Worm (Caenorhabditis elegans) whole organism, L2 larva: Measurements from ENCODE around the gene F21G4.6.

Experiments
- C34F6.9 ChIP-seq: fragments of 150-350 bp; optimal IDR thresholded peaks from 2 replicates; lab custom pipeline; 2014; ENCODE audit warnings: missing biosample characterization, missing genetic modification characterization
- F13H6.1 ChIP-seq: sonication (generic microtip); optimal IDR thresholded peaks from 2 replicates; lab custom pipeline; 2016; ENCODE audit warnings: missing genetic modification characterization, missing compliant biosample characterization
- R02D3.7 ChIP-seq: fragments of 150-350 bp; optimal IDR thresholded peaks from 2 replicates; lab custom pipeline; 2014; ENCODE audit warnings: missing biosample characterization, missing genetic modification characterization
- Y55F3AM.14 ChIP-seq: fragments of 200-800 bp; sonication (Bioruptor generic); optimal IDR thresholded peaks from 2 replicates; lab custom pipeline; 2018; ENCODE audit warnings: mild to moderate bottlenecking, missing genetic modification characterization, missing compliant biosample characterization
- ZK546.5 ChIP-seq: sonication (generic microtip); optimal IDR thresholded peaks from 2 replicates; lab custom pipeline; 2017; ENCODE audit warnings: missing biosample characterization, missing genetic modification characterization
- alr-1 ChIP-seq: fragments of 150-350 bp; optimal IDR thresholded peaks from 2 replicates; lab custom pipeline; 2014; ENCODE audit warnings: missing biosample characterization, missing genetic modification characterization
- aly-2 ChIP-seq: fragments of 150-350 bp; optimal IDR thresholded peaks from 2 replicates; lab custom pipeline; 2014; ENCODE audit warnings: missing biosample characterization, missing genetic modification characterization
- ama-1 ChIP-seq: fragments of 150-350 bp; optimal IDR thresholded peaks from 2 replicates; lab custom pipeline; 2018; ENCODE audit warnings: inconsistent platforms
- blmp-1 ChIP-seq: sonication (generic microtip); optimal IDR thresholded peaks from 2 replicates; lab custom pipeline; 2017; ENCODE audit warnings: missing genetic modification characterization, mild to moderate bottlenecking, missing compliant biosample characterization, antibody characterized with exemption, moderate library complexity; ENCODE audit not compliant: insufficient read depth
- ceh-16 ChIP-seq: fragments of 150-350 bp; optimal IDR thresholded peaks from 2 replicates; lab custom pipeline; 2014; ENCODE audit warnings: missing biosample characterization, missing genetic modification characterization
- ceh-82 ChIP-seq: fragments of 150-350 bp; optimal IDR thresholded peaks from 2 replicates; lab custom pipeline; 2014; ENCODE audit warnings: missing biosample characterization, missing genetic modification characterization
- crh-2 ChIP-seq: sonication (generic microtip); optimal IDR thresholded peaks from 2 replicates; lab custom pipeline; 2017; ENCODE audit warnings: missing biosample characterization, missing genetic modification characterization
- dmd-4 ChIP-seq: sonication (generic microtip); optimal IDR thresholded peaks from 2 replicates; lab custom pipeline; 2017; ENCODE audit warnings: missing biosample characterization, missing genetic modification characterization
- egl-27 ChIP-seq: sonication (generic microtip); optimal IDR thresholded peaks from 3 replicates; lab custom pipeline; 2017; ENCODE audit warnings: missing biosample characterization, missing genetic modification reagents, missing genetic modification characterization
- elt-1 ChIP-seq: fragments of 150-350 bp; optimal IDR thresholded peaks from 2 replicates; lab custom pipeline; 2014; ENCODE audit warnings: missing biosample characterization, missing genetic modification characterization
- elt-3 ChIP-seq: sonication (generic microtip); optimal IDR thresholded peaks from 2 replicates; lab custom pipeline; 2017; ENCODE audit warnings: missing biosample characterization, missing genetic modification characterization
- fos-1 ChIP-seq: fragments of 150-350 bp; optimal IDR thresholded peaks from 2 replicates; lab custom pipeline; 2014; ENCODE audit warnings: missing biosample characterization, missing genetic modification characterization
- gmeb-1 ChIP-seq: fragments of 150-350 bp; optimal IDR thresholded peaks from 2 replicates; lab custom pipeline; 2014; ENCODE audit warnings: missing biosample characterization, missing genetic modification characterization
- lin-11 ChIP-seq: fragments of 150-350 bp; sonication (generic microtip); optimal IDR thresholded peaks from 2 replicates; lab custom pipeline; 2014; ENCODE audit warnings: missing biosample characterization, missing genetic modification characterization, inconsistent platforms, mixed read lengths
- lin-13 ChIP-seq: fragments of 150-350 bp; optimal IDR thresholded peaks from 2 replicates; lab custom pipeline; 2014; ENCODE audit warnings: missing biosample characterization, missing genetic modification reagents, missing genetic modification characterization
- lin-39 ChIP-seq: fragments of 150-350 bp; optimal IDR thresholded peaks from 2 replicates; lab custom pipeline; 2014; ENCODE audit warnings: missing biosample characterization, missing genetic modification reagents, missing genetic modification characterization
- lsy-2 ChIP-seq, 2 experiments: fragments of 150-350 bp in 1 of 2; sonication (generic microtip) in 1 of 2; optimal IDR thresholded peaks; 2 replicates each; lab custom pipeline; 2014 to 2017; ENCODE audit warnings: missing biosample characterization in 2 of 2, missing genetic modification characterization in 2 of 2
- mab-5 ChIP-seq: fragments of 150-350 bp; optimal IDR thresholded peaks from 2 replicates; lab custom pipeline; 2014; ENCODE audit warnings: missing biosample characterization, missing genetic modification characterization
- mbf-1 ChIP-seq: sonication (generic microtip); optimal IDR thresholded peaks from 2 replicates; lab custom pipeline; 2017; ENCODE audit warnings: missing biosample characterization, missing genetic modification characterization
- mdl-1 ChIP-seq, 2 experiments: fragments of 150-350 bp in 1 of 2; sonication (generic microtip) in 1 of 2; optimal IDR thresholded peaks; 2 replicates each; lab custom pipeline; 2017; ENCODE audit warnings: missing biosample characterization in 2 of 2, missing genetic modification characterization in 2 of 2
- nhr-10 ChIP-seq: sonication (generic microtip); optimal IDR thresholded peaks from 2 replicates; lab custom pipeline; 2017; ENCODE audit warnings: missing biosample characterization, missing genetic modification characterization
- nhr-11 ChIP-seq: fragments of 150-350 bp; optimal IDR thresholded peaks from 2 replicates; lab custom pipeline; 2014; ENCODE audit warnings: missing biosample characterization, missing genetic modification characterization
- nhr-12 ChIP-seq: fragments of 150-350 bp; optimal IDR thresholded peaks from 2 replicates; lab custom pipeline; 2014; ENCODE audit warnings: missing biosample characterization, missing genetic modification characterization
- nhr-129 ChIP-seq: fragments of 150-350 bp; optimal IDR thresholded peaks from 2 replicates; lab custom pipeline; 2014; ENCODE audit warnings: missing biosample characterization, missing genetic modification characterization
- nhr-21 ChIP-seq: fragments of 150-350 bp; optimal IDR thresholded peaks from 2 replicates; lab custom pipeline; 2014; ENCODE audit warnings: missing biosample characterization, missing genetic modification characterization
- nhr-23 ChIP-seq: fragments of 150-350 bp; optimal IDR thresholded peaks from 2 replicates; lab custom pipeline; 2014; ENCODE audit warnings: missing biosample characterization, missing genetic modification reagents, missing genetic modification characterization
- nhr-237 ChIP-seq: fragments of 150-350 bp; optimal IDR thresholded peaks from 2 replicates; lab custom pipeline; 2014; ENCODE audit warnings: missing biosample characterization, missing genetic modification characterization
- nhr-25 ChIP-seq: fragments of 150-350 bp; sonication (generic microtip); optimal IDR thresholded peaks from 3 replicates; lab custom pipeline; 2014; ENCODE audit warnings: missing biosample characterization, missing genetic modification characterization
- nhr-6 ChIP-seq: fragments of 150-350 bp; optimal IDR thresholded peaks from 2 replicates; lab custom pipeline; 2014; ENCODE audit warnings: missing biosample characterization, missing genetic modification characterization
- nhr-77 ChIP-seq: fragments of 150-350 bp; optimal IDR thresholded peaks from 2 replicates; lab custom pipeline; 2014; ENCODE audit warnings: missing biosample characterization, missing genetic modification characterization
- peb-1 ChIP-seq: fragments of 150-350 bp; optimal IDR thresholded peaks from 2 replicates; lab custom pipeline; 2014; ENCODE audit warnings: missing biosample characterization, missing genetic modification characterization
- sem-4 ChIP-seq: fragments of 150-350 bp; optimal IDR thresholded peaks from 2 replicates; lab custom pipeline; 2014; ENCODE audit warnings: missing biosample characterization, missing genetic modification reagents, missing genetic modification characterization
- skn-1 ChIP-seq: sonication (generic microtip); optimal IDR thresholded peaks from 2 replicates; lab custom pipeline; 2017; ENCODE audit warnings: missing biosample characterization, missing genetic modification characterization
- sma-3 ChIP-seq: sonication (generic microtip); optimal IDR thresholded peaks from 2 replicates; lab custom pipeline; 2016; ENCODE audit warnings: missing genetic modification reagents, missing genetic modification characterization, missing compliant biosample characterization
- sma-9 ChIP-seq, 2 experiments: fragments of 150-350 bp in 1 of 2; sonication (generic microtip) in 1 of 2; optimal IDR thresholded peaks; 2 replicates each; lab custom pipeline; 2014 to 2016; ENCODE audit warnings: missing genetic modification characterization in 2 of 2, mild to moderate bottlenecking in 1 of 2, missing biosample characterization in 1 of 2, missing compliant biosample characterization in 1 of 2, missing genetic modification reagents in 1 of 2, moderate library complexity in 1 of 2
- snpc-4 ChIP-seq: fragments of 150-350 bp; optimal IDR thresholded peaks from 2 replicates; lab custom pipeline; 2014; ENCODE audit warnings: missing biosample characterization, missing genetic modification characterization
- unc-39 ChIP-seq: fragments of 150-350 bp; optimal IDR thresholded peaks from 2 replicates; lab custom pipeline; 2014; ENCODE audit warnings: missing biosample characterization, missing genetic modification characterization
- unc-55 ChIP-seq: fragments of 150-350 bp; sonication (generic microtip); optimal IDR thresholded peaks from 3 replicates; lab custom pipeline; 2014; ENCODE audit warnings: missing biosample characterization, missing genetic modification reagents, missing genetic modification characterization
- unc-62 ChIP-seq: fragments of 150-350 bp; optimal IDR thresholded peaks from 2 replicates; lab custom pipeline; 2014; ENCODE audit warnings: missing biosample characterization, missing genetic modification reagents, missing genetic modification characterization
- zag-1 ChIP-seq: fragments of 150-350 bp; optimal IDR thresholded peaks from 2 replicates; lab custom pipeline; 2014; ENCODE audit warnings: missing biosample characterization, missing genetic modification characterization
- ztf-1 ChIP-seq: fragments of 200-800 bp; sonication (Bioruptor generic); conservative IDR thresholded peaks from 2 replicates; pipeline ENCODE4 v1.3.6; 2022; ENCODE audit warnings: missing genetic modification characterization, missing compliant biosample characterization
- ztf-11 ChIP-seq: sonication (generic microtip); optimal IDR thresholded peaks from 2 replicates; lab custom pipeline; 2017; ENCODE audit warnings: missing biosample characterization, missing genetic modification characterization
- ztf-4 ChIP-seq: fragments of 150-350 bp; optimal IDR thresholded peaks from 2 replicates; lab custom pipeline; 2014; ENCODE audit warnings: missing biosample characterization, missing genetic modification characterization

Gene F21G4.6

DNA sequence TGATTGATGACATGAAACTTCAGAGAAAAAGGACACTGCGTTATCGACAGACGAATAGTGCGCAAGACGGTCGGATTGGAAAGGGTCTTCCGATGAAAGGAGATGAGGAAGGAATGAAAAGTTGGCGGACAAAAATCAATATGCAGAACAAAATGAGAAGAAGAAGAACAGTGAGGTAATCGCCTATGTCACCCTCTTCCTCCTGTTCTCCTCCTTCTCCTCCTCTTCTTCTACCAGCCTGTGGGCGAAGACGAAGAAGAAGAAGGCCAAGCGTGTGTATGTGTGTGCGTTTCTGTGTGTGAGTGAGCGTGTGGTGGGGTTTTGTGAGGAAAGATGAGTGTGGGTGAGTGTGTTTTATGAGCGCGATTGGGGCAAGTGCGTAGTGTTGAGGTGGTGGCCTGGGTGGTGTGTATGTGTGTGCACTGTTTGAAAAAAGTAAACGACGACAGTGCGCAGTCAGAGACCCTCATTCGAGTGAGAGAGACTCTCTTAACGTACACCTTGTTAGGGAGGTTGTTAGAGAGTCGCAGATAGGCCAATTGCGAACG, 15.1 kb upstream of the F21G4.6 start, which contains the start of gene tsp-21:
Gene tsp-21, plus strand, starts transcription at position 146 of the 548 bp plus-strand sequence.
- TF ChIP-seq skn-1 (tag; lab: Kevin White, UChicago) (no peak), nhr-77 (tag; lab: Kevin White, UChicago) (no peak), C34F6.9 (tag; lab: Kevin White, UChicago) (peak; percentile 77), ztf-11 (tag; lab: Kevin White, UChicago) (no peak), dmd-4 (tag; lab: Kevin White, UChicago) (no peak), ztf-4 (tag; lab: Kevin White, UChicago) (peak; percentile 4), elt-3 (no peak), Y55F3AM.14 (peak; percentile 41), mdl-1 (tag; optimal IDR thresholded peaks at IDR 0.05; lab: Kevin White, UChicago) (peak in 1 of 2 experiments; percentile 21), lin-39 (tag; lab: Kevin White, UChicago) (no peak), snpc-4 (tag; lab: Kevin White, UChicago) (no peak), nhr-25 (tag; lab: Kevin White, UChicago) (peak; percentile 87), nhr-21 (tag; lab: Kevin White, UChicago) (peak; percentile 75), lin-13 (GFP tag; lab: Kevin White, UChicago) (peak; percentile 65), ama-1 (lab: Kevin White, UChicago) (no peak), crh-2 (tag; lab: Kevin White, UChicago) (peak; percentile 58), unc-62 (GFP tag; lab: Kevin White, UChicago) (no peak), blmp-1 (tag; lab: Kevin White, UChicago) (peak; percentile 40), ztf-1 (GFP tag; lab: Robert Waterston, UW) (no peak), lsy-2 (tag; optimal IDR thresholded peaks at IDR 0.05; lab: Kevin White, UChicago) (peak; percentile 42 to 67), nhr-237 (no peak), F13H6.1 (tag; lab: Kevin White, UChicago) (peak; percentile 85), fos-1 (tag; lab: Kevin White, UChicago) (peak; percentile 96), mab-5 (tag; lab: Kevin White, UChicago) (peak; percentile 40), unc-55 (GFP tag; lab: Kevin White, UChicago) (peak; percentile 64), mbf-1 (tag; lab: Kevin White, UChicago) (no peak), egl-27 (tag; lab: Kevin White, UChicago) (peak; percentile 68), alr-1 (tag; lab: Kevin White, UChicago) (no peak), nhr-10 (no peak), nhr-6 (tag; lab: Kevin White, UChicago) (no peak), nhr-11 (tag; lab: Kevin White, UChicago) (no peak), sem-4 (peak; percentile 67), gmeb-1 (tag; lab: Kevin White, UChicago) (peak; percentile 48), nhr-12 (tag; lab: Kevin White, UChicago) (no peak), elt-1 (no peak), peb-1 (tag; lab: Kevin White, UChicago) (no peak), nhr-23 (tag; lab: Kevin White, UChicago) (no peak), unc-39 (tag; lab: Kevin White, UChicago) (no peak), nhr-129 (tag; lab: Kevin White, UChicago) (peak; percentile 97), sma-3 (GFP tag; lab: Kevin White, UChicago) (peak; percentile 79), lin-11 (tag; lab: Kevin White, UChicago) (peak; percentile 62), ceh-82 (tag; lab: Kevin White, UChicago) (no peak), R02D3.7 (tag; lab: Kevin White, UChicago) (no peak), ZK546.5 (tag; lab: Kevin White, UChicago) (no peak), ceh-16 (peak; percentile 62), aly-2 (tag; lab: Kevin White, UChicago) (no peak), sma-9 (GFP tag; optimal IDR thresholded peaks at IDR 0.05; lab: Kevin White, UChicago) (peak; percentile 26), sma-9 (tag; optimal IDR thresholded peaks at IDR 0.05; lab: Kevin White, UChicago) (no peak), zag-1 (tag; lab: Kevin White, UChicago) (peak; percentile 55)
